Worm (Caenorhabditis elegans) whole organism, L2 larva: Measurements from ENCODE around the gene C06B3.7.

ENCODE experiments used
- alr-1 ChIP-seq: fragments of 150-350 bp; optimal IDR thresholded peaks from 2 replicates; lab custom pipeline; 2014; ENCODE audit warnings: missing biosample characterization, missing genetic modification characterization
- elt-3 ChIP-seq: sonication (generic microtip); optimal IDR thresholded peaks from 2 replicates; lab custom pipeline; 2017; ENCODE audit warnings: missing biosample characterization, missing genetic modification characterization
- ztf-4 ChIP-seq: fragments of 150-350 bp; optimal IDR thresholded peaks from 2 replicates; lab custom pipeline; 2014; ENCODE audit warnings: missing biosample characterization, missing genetic modification characterization

- TF ChIP-seq ztf-4 (tag; lab: Kevin White, UChicago) (no peak), alr-1 (no peak), elt-3 (tag; lab: Kevin White, UChicago) (no peak)
Observed at ce11 chrV:13946385-13947019, 37.0 kb downstream of the C06B3.7 start, which contains the start of the genes srx-10 and clec-226.
